Fruit fly (Drosophila melanogaster): ENCODE data around the gene CG9686.

DNA sequence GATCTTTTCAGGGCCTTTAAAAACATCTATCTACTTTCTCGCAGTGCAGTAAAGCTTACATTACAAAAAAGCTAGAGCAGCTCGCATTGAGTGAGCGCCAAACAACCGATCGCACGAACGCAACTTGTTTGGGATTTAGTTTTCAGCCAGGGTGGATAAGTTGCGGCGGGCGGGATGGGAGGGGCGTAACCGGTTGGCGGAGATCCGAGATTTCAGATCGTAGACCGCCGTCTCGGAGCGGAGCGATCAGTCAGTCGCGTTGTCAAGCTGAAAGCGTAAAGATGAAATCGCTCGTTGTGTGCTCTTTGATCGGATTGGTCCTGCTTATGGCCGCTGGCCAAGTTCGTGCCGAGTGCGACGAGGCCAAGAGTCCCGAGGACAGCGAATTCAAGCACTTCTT is 4.6 kb downstream of the CG9686 start, which contains the start of gene CG9691:
- TF ChIP-seq CG8478 (optimal IDR thresholded peaks at IDR 0.05), result no peak
- no peak for TF ChIP-seq CTCF (optimal IDR thresholded peaks at IDR 0.05)

Data from S2 (cell line).